Fruit fly (Drosophila melanogaster) whole organism, embryonic: ENCODE results near the gene CG1632.

Experiments
- Antp ChIP-seq: fragments of 200-800 bp; sonication (Bioruptor generic); optimal IDR thresholded peaks from 3 replicates; lab custom pipeline; 2016; ENCODE audit warnings: missing biosample characterization, missing genetic modification characterization
- Blimp-1 ChIP-seq: fragments of 200-800 bp; sonication (Bioruptor generic); optimal IDR thresholded peaks from 3 replicates; lab custom pipeline; 2018; ENCODE audit warnings: missing biosample characterization, missing genetic modification characterization, mild to moderate bottlenecking, moderate library complexity, missing genetic modification reagents
- CG10209 ChIP-seq: fragments of 200-800 bp; sonication (Bioruptor generic); optimal IDR thresholded peaks from 3 replicates; lab custom pipeline; 2017; ENCODE audit warnings: missing biosample characterization, mild to moderate bottlenecking, missing genetic modification characterization, missing genetic modification reagents
- CG10543 ChIP-seq: fragments of 200-800 bp; sonication (Bioruptor generic); optimal IDR thresholded peaks from 3 replicates; lab custom pipeline; 2017; ENCODE audit warnings: missing biosample characterization, mild to moderate bottlenecking, missing genetic modification characterization, moderate library complexity
- CG11695 ChIP-seq: fragments of 200-800 bp; sonication (Bioruptor generic); IDR thresholded peaks from 3 replicates; pipeline ENCODE4 v1.3.6; 2022; ENCODE audit warnings: missing biosample characterization, missing genetic modification characterization
- CG15269 ChIP-seq: fragments of 200-800 bp; sonication (Bioruptor generic); optimal IDR thresholded peaks from 2 replicates; lab custom pipeline; 2018; ENCODE audit warnings: missing biosample characterization, mild to moderate bottlenecking, missing genetic modification characterization, moderate library complexity
- CG15479 ChIP-seq: fragments of 200-800 bp; sonication (Bioruptor generic); optimal IDR thresholded peaks from 3 replicates; lab custom pipeline; 2019; ENCODE audit warnings: missing biosample characterization, mild to moderate bottlenecking, missing genetic modification characterization, moderate library complexity
- CG15696 ChIP-seq: fragments of 200-800 bp; sonication (Bioruptor generic); optimal IDR thresholded peaks from 2 replicates; lab custom pipeline; 2019; ENCODE audit warnings: missing biosample characterization, mild to moderate bottlenecking, missing genetic modification characterization, moderate library complexity
- CG17361 ChIP-seq: fragments of 200-800 bp; sonication (Bioruptor generic); IDR thresholded peaks from 3 replicates; pipeline ENCODE4 v1.3.6; 2022; ENCODE audit warnings: missing biosample characterization, missing genetic modification characterization
- CG18599 ChIP-seq: fragments of 200-800 bp; sonication (Bioruptor generic); optimal IDR thresholded peaks from 3 replicates; lab custom pipeline; 2017; ENCODE audit warnings: missing biosample characterization, missing genetic modification characterization, mild to moderate bottlenecking, moderate library complexity, missing genetic modification reagents
- CG31224 ChIP-seq: fragments of 200-800 bp; sonication (Bioruptor generic); IDR thresholded peaks from 2 replicates; pipeline ENCODE4 v1.3.6; 2022; ENCODE audit warnings: missing biosample characterization, missing genetic modification characterization
- CG31441 ChIP-seq: fragments of 200-800 bp; sonication (Bioruptor generic); IDR thresholded peaks from 2 replicates; pipeline ENCODE4 v1.3.6; 2022; ENCODE audit warnings: missing biosample characterization, missing genetic modification characterization
- CG3281 ChIP-seq: fragments of 200-800 bp; sonication (Bioruptor generic); optimal IDR thresholded peaks from 3 replicates; lab custom pipeline; 2017; ENCODE audit warnings: missing biosample characterization, mild to moderate bottlenecking, missing genetic modification characterization
- CG4404 ChIP-seq: fragments of 200-800 bp; sonication (Bioruptor generic); IDR thresholded peaks from 2 replicates; pipeline ENCODE4 v1.3.6; 2022; ENCODE audit warnings: missing biosample characterization, missing genetic modification characterization
- CG7556 ChIP-seq: fragments of 200-800 bp; sonication (Bioruptor generic); optimal IDR thresholded peaks from 2 replicates; lab custom pipeline; 2017; ENCODE audit warnings: missing biosample characterization, mild to moderate bottlenecking, missing genetic modification characterization
- CG9727 ChIP-seq: fragments of 200-800 bp; sonication (Bioruptor generic); optimal IDR thresholded peaks from 3 replicates; lab custom pipeline; 2017; ENCODE audit warnings: missing biosample characterization, mild to moderate bottlenecking, missing genetic modification characterization
- CoRest ChIP-seq: fragments of 200-800 bp; sonication (Bioruptor generic); optimal IDR thresholded peaks from 3 replicates; lab custom pipeline; 2018; ENCODE audit warnings: missing biosample characterization, mild to moderate bottlenecking, missing genetic modification characterization, moderate library complexity
- Dip3 ChIP-seq: fragments of 200-800 bp; sonication (Bioruptor generic); optimal IDR thresholded peaks from 3 replicates; lab custom pipeline; 2016; ENCODE audit warnings: missing biosample characterization, missing genetic modification characterization
- Hsf ChIP-seq: fragments of 200-800 bp; sonication (Bioruptor generic); optimal IDR thresholded peaks from 3 replicates; lab custom pipeline; 2016; ENCODE audit warnings: missing biosample characterization, missing genetic modification characterization
- Max ChIP-seq: fragments of 200-800 bp; sonication (Bioruptor generic); optimal IDR thresholded peaks from 2 replicates; lab custom pipeline; 2016; ENCODE audit warnings: missing biosample characterization, mild to moderate bottlenecking, missing genetic modification characterization
- NC2β ChIP-seq: fragments of 200-800 bp; sonication (Bioruptor generic); optimal IDR thresholded peaks from 2 replicates; lab custom pipeline; 2016; ENCODE audit warnings: missing biosample characterization, missing genetic modification characterization
- NK7.1 ChIP-seq: fragments of 200-800 bp; sonication (Bioruptor generic); optimal IDR thresholded peaks from 3 replicates; lab custom pipeline; 2016; ENCODE audit warnings: missing biosample characterization, missing genetic modification characterization
- Nf-YC ChIP-seq: fragments of 200-800 bp; optimal IDR thresholded peaks from 3 replicates; lab custom pipeline; 2019; ENCODE audit warnings: missing biosample characterization, mild to moderate bottlenecking, missing genetic modification characterization, moderate library complexity
- NfI ChIP-seq: fragments of 200-800 bp; sonication (Bioruptor generic); optimal IDR thresholded peaks from 3 replicates; lab custom pipeline; 2018; ENCODE audit warnings: missing biosample characterization, mild to moderate bottlenecking, missing genetic modification characterization, moderate library complexity
- Rfx ChIP-seq: fragments of 200-800 bp; sonication (Bioruptor generic); IDR thresholded peaks from 2 replicates; pipeline ENCODE4 v1.3.6; 2022; ENCODE audit warnings: missing biosample characterization, missing genetic modification characterization
- TFAM ChIP-seq: fragments of 200-800 bp; sonication (Bioruptor generic); optimal IDR thresholded peaks from 2 replicates; lab custom pipeline; 2017; ENCODE audit warnings: missing biosample characterization, missing genetic modification characterization, inconsistent platforms
- Xrp1 ChIP-seq: fragments of 200-800 bp; sonication (Bioruptor generic); IDR thresholded peaks from 2 replicates; pipeline ENCODE4 v1.3.6; 2022; ENCODE audit warnings: missing biosample characterization, missing genetic modification characterization
- crol ChIP-seq: fragments of 200-800 bp; sonication (Bioruptor generic); IDR thresholded peaks from 2 replicates; pipeline ENCODE4 v1.3.6; 2022; ENCODE audit warnings: missing biosample characterization, missing genetic modification characterization
- dmrt11E ChIP-seq: fragments of 200-800 bp; sonication (Bioruptor generic); optimal IDR thresholded peaks from 3 replicates; lab custom pipeline; 2018; ENCODE audit warnings: missing biosample characterization, mild to moderate bottlenecking, missing genetic modification characterization, moderate library complexity
- dmrt99B ChIP-seq: fragments of 200-800 bp; sonication (Bioruptor generic); optimal IDR thresholded peaks from 2 replicates; lab custom pipeline; 2018; ENCODE audit warnings: missing biosample characterization, mild to moderate bottlenecking, missing genetic modification characterization, moderate library complexity
- dysf ChIP-seq: fragments of 200-800 bp; sonication (Bioruptor generic); IDR thresholded peaks from 3 replicates; pipeline ENCODE4 v1.3.6; 2022; ENCODE audit warnings: missing biosample characterization, missing genetic modification characterization
- grau ChIP-seq: fragments of 200-800 bp; optimal IDR thresholded peaks from 3 replicates; lab custom pipeline; 2019; ENCODE audit warnings: missing biosample characterization, mild to moderate bottlenecking, missing genetic modification characterization, moderate library complexity
- ham ChIP-seq: fragments of 200-800 bp; sonication (Bioruptor generic); IDR thresholded peaks from 2 replicates; pipeline ENCODE4 v1.3.6; 2022; ENCODE audit warnings: missing biosample characterization, missing genetic modification characterization
- hb ChIP-seq: fragments of 200-800 bp; sonication (Bioruptor generic); IDR thresholded peaks from 3 replicates; pipeline ENCODE4 v1.3.6; 2022; ENCODE audit warnings: missing biosample characterization, missing genetic modification characterization; ENCODE audit not compliant: partially characterized antibody
- lab ChIP-seq: fragments of 200-800 bp; sonication (Bioruptor generic); optimal IDR thresholded peaks from 3 replicates; lab custom pipeline; 2017; ENCODE audit warnings: missing biosample characterization, missing genetic modification characterization, mild to moderate bottlenecking, moderate library complexity, missing genetic modification reagents
- nerfin-1 ChIP-seq: fragments of 200-800 bp; sonication (Bioruptor generic); optimal IDR thresholded peaks from 3 replicates; lab custom pipeline; 2019; ENCODE audit warnings: missing biosample characterization, mild to moderate bottlenecking, missing genetic modification characterization, moderate library complexity
- sd ChIP-seq: fragments of 200-800 bp; sonication (Bioruptor generic); optimal IDR thresholded peaks from 3 replicates; lab custom pipeline; 2018; ENCODE audit warnings: missing biosample characterization, mild to moderate bottlenecking, missing genetic modification characterization, moderate library complexity
- sisA ChIP-seq: fragments of 200-800 bp; sonication (Bioruptor generic); IDR thresholded peaks from 2 replicates; pipeline ENCODE4 v1.3.6; 2022; ENCODE audit warnings: missing biosample characterization, missing genetic modification characterization
- slbo ChIP-seq: fragments of 200-800 bp; sonication (Bioruptor generic); IDR thresholded peaks from 2 replicates; pipeline ENCODE4 v1.3.6; 2022; ENCODE audit warnings: missing biosample characterization, missing genetic modification characterization
- sob ChIP-seq: fragments of 200-800 bp; sonication (Bioruptor generic); IDR thresholded peaks from 2 replicates; pipeline ENCODE4 v1.3.6; 2022; ENCODE audit warnings: missing biosample characterization, missing genetic modification characterization
- vvl ChIP-seq: fragments of 200-800 bp; sonication (Bioruptor generic); IDR thresholded peaks from 2 replicates; pipeline ENCODE4 v1.3.6; 2022; ENCODE audit warnings: missing biosample characterization, missing genetic modification characterization

CG1632 gene

DNA sequence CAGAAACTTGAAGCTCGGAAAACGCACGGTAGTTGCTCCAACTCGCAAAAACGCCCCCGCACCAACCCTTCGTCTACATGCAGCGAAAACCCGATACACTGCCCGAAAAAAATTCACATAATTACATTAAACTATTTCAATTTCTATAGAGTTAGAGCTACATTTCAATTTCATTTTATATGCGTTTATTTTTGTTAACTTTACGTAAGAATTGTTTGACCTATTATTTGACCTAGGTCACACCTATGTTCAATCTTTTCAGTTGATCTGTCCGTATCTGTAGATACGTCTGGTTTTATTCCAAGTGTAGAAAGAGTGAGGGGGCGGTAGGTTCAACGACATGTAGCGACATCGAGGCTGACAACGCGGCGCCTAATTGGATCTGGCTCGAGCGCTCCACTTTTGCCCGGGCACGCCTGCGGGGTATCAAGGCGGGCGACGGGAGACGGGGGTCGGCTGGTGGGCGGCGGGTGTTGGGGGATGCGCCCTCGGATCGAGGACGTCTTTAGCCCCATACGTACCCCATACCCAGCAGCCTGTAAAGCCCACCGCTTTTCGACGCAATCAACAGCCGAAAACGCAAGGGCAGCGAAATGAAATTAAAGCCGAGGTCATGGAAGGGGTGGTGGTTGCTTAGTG lies 49.6 kb upstream of the CG1632 start (continued):
- TF ChIP-seq CG3281 (GFP tag; lab: Kevin White, UChicago), result peak; percentile 41
- TF ChIP-seq NK7.1 (GFP tag; lab: Kevin White, UChicago), result no peak
- TF ChIP-seq slbo, result peak; percentile 45
- TF ChIP-seq Dip3 (GFP tag; lab: Kevin White, UChicago), result peak; percentile 0
- peak; percentile 50; the same call in 1 of the 3 replicates for TF ChIP-seq dysf
- TF ChIP-seq grau, result peak; percentile 34
- no peak for TF ChIP-seq Max (GFP tag; lab: Kevin White, UChicago)
- TF ChIP-seq sisA (GFP tag; lab: Robert Waterston, UW), result 0 out of 2 replicates have a peak, but pooled peaks have one; percentile 7
- TF ChIP-seq CG31441, result 0 out of 2 replicates have a peak, but pooled peaks have one; percentile 24
- TF ChIP-seq sob (GFP tag; lab: Robert Waterston, UW), result 0 out of 2 replicates have a peak, but pooled peaks have one; percentile 18
- TF ChIP-seq dmrt99B, result peak; percentile 54
- peak; percentile 37; the same call in 1 of the 2 replicates for TF ChIP-seq Xrp1
- TF ChIP-seq CG31224 (GFP tag; lab: Robert Waterston, UW), result no peak
- peak; percentile 9 for TF ChIP-seq NfI
- TF ChIP-seq CG10543 (GFP tag; lab: Kevin White, UChicago), result peak; percentile 33
- TF ChIP-seq Nf-YC (tag; lab: Kevin White, UChicago), result peak; percentile 14
- peak; percentile 62; the same call in 1 of the 2 replicates for TF ChIP-seq crol (GFP tag; lab: Robert Waterston, UW)
- TF ChIP-seq vvl (GFP tag; lab: Robert Waterston, UW), result peak; percentile 10; the same call in 1 of the 2 replicates
- TF ChIP-seq CG15269 (tag; lab: Kevin White, UChicago), result peak; percentile 19
- TF ChIP-seq sd, result no peak
- peak; percentile 61 for TF ChIP-seq CG18599
- 0 out of 3 replicates have a peak, but pooled peaks have one; percentile 24 for TF ChIP-seq CG17361 (GFP tag; lab: Robert Waterston, UW)
- peak; percentile 10 for TF ChIP-seq Hsf (GFP tag; lab: Kevin White, UChicago)
- peak; percentile 16 for TF ChIP-seq CG9727 (GFP tag; lab: Kevin White, UChicago)
- peak; percentile 10 for TF ChIP-seq CG10209
- no peak for TF ChIP-seq CG15696 (tag; lab: Kevin White, UChicago)
- TF ChIP-seq TFAM, result no peak
- no peak for TF ChIP-seq NC2β (GFP tag; lab: Kevin White, UChicago)
- peak; percentile 65 for TF ChIP-seq CG11695 (GFP tag; lab: Robert Waterston, UW)
- TF ChIP-seq hb (GFP tag; lab: Robert Waterston, UW), result no peak
- no peak for TF ChIP-seq CG4404
- TF ChIP-seq CoRest (tag; lab: Kevin White, UChicago), result peak; percentile 20
- TF ChIP-seq nerfin-1, result no peak
- peak; percentile 4 for TF ChIP-seq Antp (GFP tag; lab: Kevin White, UChicago)
- peak; percentile 48 for TF ChIP-seq lab
- TF ChIP-seq ham (GFP tag; lab: Robert Waterston, UW), result no peak
- peak; percentile 53 for TF ChIP-seq CG7556 (GFP tag; lab: Kevin White, UChicago)
- TF ChIP-seq dmrt11E (tag; lab: Kevin White, UChicago), result no peak
- TF ChIP-seq CG15479 (GFP tag; lab: Kevin White, UChicago), result no peak
- peak; percentile 54; the same call in 1 of the 2 replicates for TF ChIP-seq Rfx (GFP tag; lab: Robert Waterston, UW)
- peak; percentile 29 for TF ChIP-seq Blimp-1 (GFP tag; lab: Kevin White, UChicago)
